Worm (Caenorhabditis elegans) whole organism, L3 larva: Measurements from ENCODE around the gene ZK816.1.

Source experiments
- R02D3.7 ChIP-seq: fragments of 150-350 bp; optimal IDR thresholded peaks from 2 replicates; lab custom pipeline; 2014; ENCODE audit warnings: missing biosample characterization, missing genetic modification characterization
- ZK546.5 ChIP-seq: sonication (generic microtip); optimal IDR thresholded peaks from 2 replicates; lab custom pipeline; 2017; ENCODE audit warnings: missing biosample characterization, missing genetic modification characterization
- aly-2 ChIP-seq: fragments of 150-350 bp; optimal IDR thresholded peaks from 2 replicates; lab custom pipeline; 2014; ENCODE audit warnings: missing biosample characterization, missing genetic modification characterization
- ama-1 ChIP-seq: fragments of 150-350 bp; optimal IDR thresholded peaks from 2 replicates; lab custom pipeline; 2018
- ceh-16 ChIP-seq: sonication (generic microtip); optimal IDR thresholded peaks from 2 replicates; lab custom pipeline; 2017; ENCODE audit warnings: missing biosample characterization, missing genetic modification characterization
- ceh-28 ChIP-seq: fragments of 150-350 bp; optimal IDR thresholded peaks from 2 replicates; lab custom pipeline; 2014; ENCODE audit warnings: missing biosample characterization, missing genetic modification reagents, missing genetic modification characterization
- ceh-82 ChIP-seq: fragments of 150-350 bp; optimal IDR thresholded peaks from 2 replicates; lab custom pipeline; 2014; ENCODE audit warnings: missing biosample characterization, missing genetic modification characterization
- ceh-9 ChIP-seq: sonication (generic microtip); optimal IDR thresholded peaks from 2 replicates; lab custom pipeline; 2018; ENCODE audit warnings: missing biosample characterization, missing genetic modification characterization
- daf-12 ChIP-seq: fragments of 150-350 bp; optimal IDR thresholded peaks from 2 replicates; lab custom pipeline; 2014; ENCODE audit warnings: missing biosample characterization, missing genetic modification reagents, missing genetic modification characterization
- egl-27 ChIP-seq: sonication (generic microtip); optimal IDR thresholded peaks from 4 replicates; lab custom pipeline; 2017; ENCODE audit warnings: missing biosample characterization, missing genetic modification reagents, missing genetic modification characterization
- egl-5 ChIP-seq: fragments of 150-350 bp; optimal IDR thresholded peaks from 2 replicates; lab custom pipeline; 2017; ENCODE audit warnings: missing biosample characterization, missing genetic modification reagents, missing genetic modification characterization, inconsistent platforms
- elt-1 ChIP-seq: fragments of 150-350 bp; optimal IDR thresholded peaks from 2 replicates; lab custom pipeline; 2014; ENCODE audit warnings: missing biosample characterization, missing genetic modification characterization
- elt-2 ChIP-seq: sonication (generic microtip); optimal IDR thresholded peaks from 2 replicates; lab custom pipeline; 2016; ENCODE audit warnings: missing genetic modification reagents, mild to moderate bottlenecking, missing genetic modification characterization, missing compliant biosample characterization
- elt-3 ChIP-seq, 3 experiments: fragments of 150-350 bp in 1 of 3; sonication (generic microtip) in 2 of 3; optimal IDR thresholded peaks; 2 replicates in 2 of 3; 4 replicates in 1 of 3; lab custom pipeline; 2014 to 2017; ENCODE audit warnings: missing biosample characterization in 3 of 3, missing genetic modification characterization in 3 of 3
- eor-1 ChIP-seq, 2 experiments: fragments of 150-350 bp; optimal IDR thresholded peaks; 2 replicates each; lab custom pipeline; 2014 to 2018; ENCODE audit warnings: missing biosample characterization in 2 of 2, missing genetic modification characterization in 2 of 2
- fkh-10 ChIP-seq: sonication (generic microtip); optimal IDR thresholded peaks from 2 replicates; lab custom pipeline; 2017; ENCODE audit warnings: missing biosample characterization, missing genetic modification reagents, missing genetic modification characterization
- fkh-2 ChIP-seq: fragments of 150-350 bp; optimal IDR thresholded peaks from 2 replicates; lab custom pipeline; 2014; ENCODE audit warnings: missing biosample characterization, missing genetic modification reagents, missing genetic modification characterization
- fos-1 ChIP-seq: fragments of 150-350 bp; optimal IDR thresholded peaks from 2 replicates; lab custom pipeline; 2014; ENCODE audit warnings: missing biosample characterization, missing genetic modification characterization
- hmg-11 ChIP-seq: sonication (generic microtip); optimal IDR thresholded peaks from 2 replicates; lab custom pipeline; 2016; ENCODE audit warnings: missing genetic modification characterization, missing compliant biosample characterization
- jun-1 ChIP-seq: fragments of 150-350 bp; optimal IDR thresholded peaks from 2 replicates; lab custom pipeline; 2014; ENCODE audit warnings: missing biosample characterization, missing genetic modification reagents, missing genetic modification characterization
- lin-15B ChIP-seq: fragments of 150-350 bp; optimal IDR thresholded peaks from 2 replicates; lab custom pipeline; 2014; ENCODE audit warnings: missing biosample characterization, missing genetic modification characterization
- lin-39 ChIP-seq: fragments of 150-350 bp; optimal IDR thresholded peaks from 2 replicates; lab custom pipeline; 2018; ENCODE audit warnings: missing biosample characterization, missing genetic modification reagents, missing genetic modification characterization
- lsy-12 ChIP-seq: sonication (generic microtip); optimal IDR thresholded peaks from 2 replicates; lab custom pipeline; 2016; ENCODE audit warnings: mild to moderate bottlenecking, missing genetic modification characterization, missing compliant biosample characterization
- mdl-1 ChIP-seq: fragments of 150-350 bp; optimal IDR thresholded peaks from 2 replicates; lab custom pipeline; 2014; ENCODE audit warnings: missing biosample characterization, missing genetic modification characterization
- mml-1 ChIP-seq: fragments of 150-350 bp; sonication (generic microtip); optimal IDR thresholded peaks from 3 replicates; lab custom pipeline; 2014; ENCODE audit warnings: missing biosample characterization, missing genetic modification characterization
- nfya-1 ChIP-seq: sonication (generic microtip); optimal IDR thresholded peaks from 2 replicates; lab custom pipeline; 2017; ENCODE audit warnings: missing genetic modification characterization, mild to moderate bottlenecking, missing compliant biosample characterization, antibody characterized with exemption, moderate library complexity; ENCODE audit not compliant: insufficient read depth
- nhr-11 ChIP-seq: fragments of 150-350 bp; optimal IDR thresholded peaks from 2 replicates; lab custom pipeline; 2014; ENCODE audit warnings: missing biosample characterization, missing genetic modification characterization
- nhr-12 ChIP-seq: fragments of 150-350 bp; optimal IDR thresholded peaks from 2 replicates; lab custom pipeline; 2014; ENCODE audit warnings: missing biosample characterization, missing genetic modification characterization
- nhr-23 ChIP-seq: fragments of 150-350 bp; optimal IDR thresholded peaks from 2 replicates; lab custom pipeline; 2014; ENCODE audit warnings: missing biosample characterization, missing genetic modification reagents, missing genetic modification characterization
- nhr-237 ChIP-seq: fragments of 150-350 bp; optimal IDR thresholded peaks from 2 replicates; lab custom pipeline; 2014; ENCODE audit warnings: missing biosample characterization, missing genetic modification characterization
- nhr-25 ChIP-seq: sonication (generic microtip); optimal IDR thresholded peaks from 2 replicates; lab custom pipeline; 2017; ENCODE audit warnings: missing biosample characterization, missing genetic modification characterization
- nhr-28 ChIP-seq: fragments of 150-350 bp; optimal IDR thresholded peaks from 2 replicates; lab custom pipeline; 2014; ENCODE audit warnings: missing biosample characterization, missing genetic modification characterization
- nhr-43 ChIP-seq: sonication (generic microtip); optimal IDR thresholded peaks from 2 replicates; lab custom pipeline; 2016; ENCODE audit warnings: mild to moderate bottlenecking, missing genetic modification characterization, missing compliant biosample characterization; ENCODE audit not compliant: poor library complexity, severe bottlenecking
- nhr-67 ChIP-seq: fragments of 150-350 bp; optimal IDR thresholded peaks from 2 replicates; lab custom pipeline; 2014; ENCODE audit warnings: missing biosample characterization, missing genetic modification characterization
- nhr-76 ChIP-seq: fragments of 150-350 bp; sonication (generic microtip); optimal IDR thresholded peaks from 5 replicates; lab custom pipeline; 2014; ENCODE audit warnings: missing biosample characterization, missing genetic modification characterization
- nhr-77 ChIP-seq: fragments of 150-350 bp; optimal IDR thresholded peaks from 2 replicates; lab custom pipeline; 2014; ENCODE audit warnings: missing biosample characterization, missing genetic modification characterization
- pha-4 ChIP-seq: fragments of 150-350 bp; optimal IDR thresholded peaks from 2 replicates; lab custom pipeline; 2014; ENCODE audit warnings: missing biosample characterization, missing genetic modification reagents, missing genetic modification characterization
- pqm-1 ChIP-seq: fragments of 150-350 bp; optimal IDR thresholded peaks from 2 replicates; lab custom pipeline; 2017; ENCODE audit warnings: missing biosample characterization, missing genetic modification characterization, inconsistent platforms
- sea-2 ChIP-seq: fragments of 150-350 bp; sonication (generic microtip); optimal IDR thresholded peaks from 4 replicates; lab custom pipeline; 2014; ENCODE audit warnings: missing biosample characterization, missing genetic modification reagents, missing genetic modification characterization
- skn-1 ChIP-seq: fragments of 150-350 bp; optimal IDR thresholded peaks from 2 replicates; lab custom pipeline; 2014; ENCODE audit warnings: missing biosample characterization, missing genetic modification characterization
- snpc-4 ChIP-seq: fragments of 150-350 bp; optimal IDR thresholded peaks from 2 replicates; lab custom pipeline; 2014; ENCODE audit warnings: missing biosample characterization, missing genetic modification characterization
- tbx-2 ChIP-seq: sonication (generic microtip); optimal IDR thresholded peaks from 2 replicates; lab custom pipeline; 2016; ENCODE audit warnings: mild to moderate bottlenecking, missing genetic modification characterization, missing compliant biosample characterization
- unc-39 ChIP-seq: sonication (generic microtip); optimal IDR thresholded peaks from 4 replicates; lab custom pipeline; 2017; ENCODE audit warnings: missing biosample characterization, missing genetic modification characterization
- unc-62 ChIP-seq: fragments of 150-350 bp; sonication (generic microtip); optimal IDR thresholded peaks from 4 replicates; lab custom pipeline; 2014; ENCODE audit warnings: missing biosample characterization, missing genetic modification reagents, missing genetic modification characterization
- zag-1 ChIP-seq: fragments of 150-350 bp; optimal IDR thresholded peaks from 2 replicates; lab custom pipeline; 2014; ENCODE audit warnings: missing biosample characterization, missing genetic modification characterization
- ztf-11 ChIP-seq: fragments of 150-350 bp; optimal IDR thresholded peaks from 2 replicates; lab custom pipeline; 2014; ENCODE audit warnings: missing biosample characterization, missing genetic modification characterization
- ztf-4 ChIP-seq: fragments of 150-350 bp; optimal IDR thresholded peaks from 2 replicates; lab custom pipeline; 2014; ENCODE audit warnings: missing biosample characterization, missing genetic modification characterization

The ZK816.1 gene

ce11 chrX:3368659-3369058 lies 17.1 kb downstream of the ZK816.1 start, which contains the start of gene ZK563.2:
Gene ZK563.2 (plus strand): TSS chrX:3368959.
- TF ChIP-seq nhr-28 (tag; lab: Kevin White, UChicago): no peak
- no peak for TF ChIP-seq elt-1 (tag; lab: Kevin White, UChicago)
- no peak for TF ChIP-seq mml-1 (tag; lab: Kevin White, UChicago)
- no peak for TF ChIP-seq aly-2 (tag; lab: Kevin White, UChicago)
- no peak for TF ChIP-seq unc-39
- no peak for TF ChIP-seq hmg-11 (tag; lab: Kevin White, UChicago)
- no peak for TF ChIP-seq fos-1 (tag; lab: Kevin White, UChicago)
- no peak for TF ChIP-seq skn-1 (tag; lab: Kevin White, UChicago)

DNA sequence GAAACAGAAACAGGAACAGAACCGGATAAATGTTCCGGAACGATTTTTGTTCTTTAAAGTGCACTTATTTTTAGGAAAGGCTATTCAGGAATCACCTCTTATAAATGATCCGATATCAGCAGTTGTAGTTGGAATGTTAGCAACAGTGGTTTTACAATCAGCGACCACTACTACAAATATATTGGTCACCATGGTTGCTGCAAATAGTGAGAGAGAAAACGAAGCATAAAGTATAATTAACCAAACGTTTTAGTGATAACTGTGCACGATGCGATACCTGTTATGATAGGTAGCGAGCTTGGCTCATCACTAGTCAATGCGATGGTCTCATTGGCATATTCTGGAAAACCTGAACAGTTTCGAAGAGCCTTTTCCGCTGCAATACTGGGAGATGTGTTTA lies 17.9 kb downstream of the ZK816.1 start:
- no peak for TF ChIP-seq mml-1 (tag; lab: Kevin White, UChicago)
- no peak for TF ChIP-seq elt-3 (tag; optimal IDR thresholded peaks at IDR 0.05; lab: Kevin White, UChicago)
- no peak for TF ChIP-seq egl-5 (tag; lab: Kevin White, UChicago)
- no peak for TF ChIP-seq nhr-67 (tag; lab: Kevin White, UChicago)
- no peak for TF ChIP-seq nhr-237 (tag; lab: Kevin White, UChicago)

- TF ChIP-seq nhr-28 (tag; lab: Kevin White, UChicago) (no peak), elt-3 (tag; optimal IDR thresholded peaks at IDR 0.05; lab: Kevin White, UChicago) (no peak), ama-1 (no peak), tbx-2 (peak; percentile 65), pqm-1 (tag; lab: Kevin White, UChicago) (peak; percentile 38), egl-27 (tag; lab: Kevin White, UChicago) (peak; percentile 38), ztf-11 (no peak), lin-39 (peak; percentile 22), daf-12 (tag; lab: Kevin White, UChicago) (no peak), sea-2 (no peak), skn-1 (tag; lab: Kevin White, UChicago) (no peak), ceh-82 (tag; lab: Kevin White, UChicago) (no peak), pha-4 (tag; lab: Kevin White, UChicago) (peak; percentile 67), nhr-76 (tag; lab: Kevin White, UChicago) (no peak), elt-1 (tag; lab: Kevin White, UChicago) (no peak), nhr-67 (tag; lab: Kevin White, UChicago) (no peak), elt-2 (tag; lab: Kevin White, UChicago) (peak; percentile 43), hmg-11 (tag; lab: Kevin White, UChicago) (peak; percentile 74), nhr-237 (tag; lab: Kevin White, UChicago) (no peak), nhr-25 (tag; lab: Kevin White, UChicago) (no peak), mdl-1 (no peak), nfya-1 (peak; percentile 57), nhr-77 (tag; lab: Kevin White, UChicago) (no peak), snpc-4 (tag; lab: Kevin White, UChicago) (no peak), ZK546.5 (tag; lab: Kevin White, UChicago) (no peak), fkh-10 (GFP tag; lab: Kevin White, UChicago) (peak; percentile 4), ceh-16 (tag; lab: Kevin White, UChicago) (no peak), ztf-4 (tag; lab: Kevin White, UChicago) (peak; percentile 17), unc-62 (GFP tag; lab: Kevin White, UChicago) (no peak), lin-15B (tag; lab: Kevin White, UChicago) (no peak), zag-1 (tag; lab: Kevin White, UChicago) (no peak), nhr-11 (tag; lab: Kevin White, UChicago) (no peak), lsy-12 (tag; lab: Kevin White, UChicago) (peak; percentile 54), jun-1 (tag; lab: Kevin White, UChicago) (peak; percentile 44), egl-5 (tag; lab: Kevin White, UChicago) (peak; percentile 31), aly-2 (tag; lab: Kevin White, UChicago) (no peak), fos-1 (tag; lab: Kevin White, UChicago) (no peak), ceh-28 (tag; lab: Kevin White, UChicago) (no peak), nhr-12 (tag; lab: Kevin White, UChicago) (no peak), nhr-43 (tag; lab: Kevin White, UChicago) (peak; percentile 61), R02D3.7 (tag; lab: Kevin White, UChicago) (no peak), mml-1 (tag; lab: Kevin White, UChicago) (no peak), eor-1 (tag; optimal IDR thresholded peaks at IDR 0.05; lab: Kevin White, UChicago) (no peak), nhr-23 (tag; lab: Kevin White, UChicago) (peak; percentile 54), unc-39 (no peak), ceh-9 (no peak), fkh-2 (tag; lab: Kevin White, UChicago) (no peak)
Measured at ce11 chrX:3371264-3371663, 19.8 kb downstream of the ZK816.1 start.
